Worm (Caenorhabditis elegans) whole organism, mixed stage, embryonic: ENCODE results near the gene cdk-1.
A peak's percentile ranks its signal among the peaks of the same experiment; 100 is the strongest.

Experiments
- M03D4.4 ChIP-seq: sonication (generic microtip); optimal IDR thresholded peaks from 2 replicates; lab custom pipeline; 2017; ENCODE audit warnings: mild to moderate bottlenecking, missing genetic modification characterization, missing compliant biosample characterization
- bed-3 ChIP-seq: fragments of 200-800 bp; sonication (Bioruptor generic); optimal IDR thresholded peaks from 3 replicates; lab custom pipeline; 2018; ENCODE audit warnings: mild to moderate bottlenecking, missing genetic modification characterization, moderate library complexity, missing compliant biosample characterization
- ceh-39 ChIP-seq: fragments of 150-350 bp; optimal IDR thresholded peaks from 2 replicates; lab custom pipeline; 2014; ENCODE audit warnings: missing biosample characterization, missing genetic modification characterization
- ceh-43 ChIP-seq: fragments of 200-800 bp; sonication (Bioruptor generic); optimal IDR thresholded peaks from 2 replicates; lab custom pipeline; 2018; ENCODE audit warnings: mild to moderate bottlenecking, missing genetic modification characterization, moderate library complexity, missing compliant biosample characterization
- ceh-83 ChIP-seq: fragments of 200-800 bp; sonication (Bioruptor generic); optimal IDR thresholded peaks from 2 replicates; lab custom pipeline; 2018; ENCODE audit warnings: mild to moderate bottlenecking, missing genetic modification characterization, missing compliant biosample characterization
- cnd-1 ChIP-seq: fragments of 200-800 bp; sonication (Bioruptor generic); optimal IDR thresholded peaks from 2 replicates; lab custom pipeline; 2018; ENCODE audit warnings: mild to moderate bottlenecking, missing genetic modification characterization, missing compliant biosample characterization
- drap-1 ChIP-seq: fragments of 200-800 bp; sonication (Bioruptor generic); optimal IDR thresholded peaks from 3 replicates; lab custom pipeline; 2018; ENCODE audit warnings: mild to moderate bottlenecking, missing genetic modification characterization, missing compliant biosample characterization
- elt-1 ChIP-seq: sonication (generic microtip); optimal IDR thresholded peaks from 2 replicates; lab custom pipeline; 2017; ENCODE audit warnings: missing genetic modification characterization, mild to moderate bottlenecking, missing compliant biosample characterization, antibody characterized with exemption, moderate library complexity, borderline replicate concordance; ENCODE audit not compliant: insufficient read depth
- elt-3 ChIP-seq: fragments of 150-350 bp; optimal IDR thresholded peaks from 2 replicates; lab custom pipeline; 2014; ENCODE audit warnings: missing biosample characterization, missing genetic modification characterization
- flh-1 ChIP-seq: fragments of 200-800 bp; sonication (Bioruptor generic); optimal IDR thresholded peaks from 2 replicates; lab custom pipeline; 2018; ENCODE audit warnings: mild to moderate bottlenecking, missing genetic modification characterization, moderate library complexity, missing compliant biosample characterization
- ham-2 ChIP-seq: fragments of 200-800 bp; sonication (Bioruptor generic); optimal IDR thresholded peaks from 2 replicates; lab custom pipeline; 2018; ENCODE audit warnings: mild to moderate bottlenecking, missing genetic modification characterization, missing compliant biosample characterization
- hlh-1 ChIP-seq: fragments of 150-350 bp; optimal IDR thresholded peaks from 2 replicates; lab custom pipeline; 2014; ENCODE audit warnings: missing biosample characterization, missing genetic modification reagents, missing genetic modification characterization
- lin-32 ChIP-seq: fragments of 200-800 bp; sonication (Bioruptor generic); optimal IDR thresholded peaks from 2 replicates; lab custom pipeline; 2018; ENCODE audit warnings: mild to moderate bottlenecking, missing genetic modification characterization, missing compliant biosample characterization
- lsy-2 ChIP-seq: fragments of 150-350 bp; optimal IDR thresholded peaks from 2 replicates; lab custom pipeline; 2014; ENCODE audit warnings: missing biosample characterization, missing genetic modification characterization
- mab-5 ChIP-seq: fragments of 150-350 bp; optimal IDR thresholded peaks from 2 replicates; lab custom pipeline; 2014; ENCODE audit warnings: missing biosample characterization, missing genetic modification characterization
- mep-1 ChIP-seq: fragments of 150-350 bp; optimal IDR thresholded peaks from 2 replicates; lab custom pipeline; 2017; ENCODE audit warnings: missing biosample characterization, missing genetic modification reagents, missing genetic modification characterization, inconsistent platforms
- mls-2 ChIP-seq: sonication (generic microtip); optimal IDR thresholded peaks from 2 replicates; lab custom pipeline; 2016; ENCODE audit warnings: mild to moderate bottlenecking, missing genetic modification characterization, moderate library complexity, missing compliant biosample characterization
- nhr-12 ChIP-seq: fragments of 150-350 bp; optimal IDR thresholded peaks from 2 replicates; lab custom pipeline; 2014; ENCODE audit warnings: missing biosample characterization, missing genetic modification characterization
- nhr-2 ChIP-seq: fragments of 150-350 bp; optimal IDR thresholded peaks from 2 replicates; lab custom pipeline; 2014; ENCODE audit warnings: missing biosample characterization, missing genetic modification characterization
- nhr-237 ChIP-seq: fragments of 150-350 bp; optimal IDR thresholded peaks from 2 replicates; lab custom pipeline; 2014; ENCODE audit warnings: missing biosample characterization, missing genetic modification characterization
- nhr-28 ChIP-seq: fragments of 150-350 bp; optimal IDR thresholded peaks from 2 replicates; lab custom pipeline; 2014; ENCODE audit warnings: missing biosample characterization, missing genetic modification characterization
- pha-4 ChIP-seq: fragments of 150-350 bp; optimal IDR thresholded peaks from 2 replicates; lab custom pipeline; 2018; ENCODE audit warnings: missing biosample characterization, missing genetic modification reagents, missing genetic modification characterization
- sem-2 ChIP-seq: fragments of 200-800 bp; sonication (Bioruptor generic); optimal IDR thresholded peaks from 2 replicates; lab custom pipeline; 2018; ENCODE audit warnings: mild to moderate bottlenecking, missing genetic modification characterization, missing compliant biosample characterization
- snpc-4 ChIP-seq: fragments of 150-350 bp; optimal IDR thresholded peaks from 2 replicates; lab custom pipeline; 2014; ENCODE audit warnings: missing biosample characterization, missing genetic modification characterization
- sptf-1 ChIP-seq: sonication (generic microtip); optimal IDR thresholded peaks from 2 replicates; lab custom pipeline; 2017; ENCODE audit warnings: mild to moderate bottlenecking, missing genetic modification characterization, moderate library complexity, missing compliant biosample characterization
- tbx-8 ChIP-seq: fragments of 200-800 bp; sonication (Bioruptor generic); optimal IDR thresholded peaks from 2 replicates; lab custom pipeline; 2018; ENCODE audit warnings: mild to moderate bottlenecking, missing genetic modification characterization, moderate library complexity, missing compliant biosample characterization
- unc-120 ChIP-seq: sonication (generic microtip); optimal IDR thresholded peaks from 2 replicates; lab custom pipeline; 2017; ENCODE audit warnings: missing genetic modification characterization, missing compliant biosample characterization; ENCODE audit not compliant: poor library complexity, severe bottlenecking
- unc-39 ChIP-seq: fragments of 150-350 bp; optimal IDR thresholded peaks from 2 replicates; lab custom pipeline; 2014; ENCODE audit warnings: missing biosample characterization, missing genetic modification characterization
- unc-62 ChIP-seq: fragments of 150-350 bp; optimal IDR thresholded peaks from 2 replicates; lab custom pipeline; 2014; ENCODE audit warnings: missing biosample characterization, missing genetic modification reagents, missing genetic modification characterization
- zip-8 ChIP-seq: fragments of 150-350 bp; optimal IDR thresholded peaks from 2 replicates; lab custom pipeline; 2014; ENCODE audit warnings: missing biosample characterization, missing genetic modification characterization
- ztf-11 ChIP-seq: fragments of 150-350 bp; optimal IDR thresholded peaks from 2 replicates; lab custom pipeline; 2014; ENCODE audit warnings: missing biosample characterization, missing genetic modification characterization

The cdk-1 gene

DNA sequence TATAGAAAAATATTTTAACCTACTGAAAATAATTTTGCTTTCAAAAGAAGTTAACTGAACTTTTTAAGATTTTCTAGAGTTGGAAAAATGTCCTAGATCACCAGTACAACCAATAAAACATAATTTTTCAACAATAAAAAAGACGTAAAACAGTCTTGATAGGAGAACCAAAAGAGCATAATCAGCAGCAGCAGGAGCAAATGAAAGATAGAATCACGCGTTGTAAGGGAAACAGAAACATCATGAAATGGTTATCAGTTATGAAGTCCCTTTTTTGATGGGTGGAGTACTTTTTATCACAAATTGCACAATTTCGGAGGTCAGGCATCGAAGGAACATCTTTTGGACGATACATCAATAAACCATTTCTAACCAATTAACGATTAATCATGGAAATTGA is 25.3 kb upstream of the cdk-1 start:
- TF ChIP-seq bed-3 (GFP tag; lab: Kevin White, UChicago) (no peak), drap-1 (GFP tag; lab: Kevin White, UChicago) (no peak), M03D4.4 (tag; lab: Kevin White, UChicago) (no peak), nhr-2 (tag; lab: Kevin White, UChicago) (no peak), mab-5 (tag; lab: Kevin White, UChicago) (no peak), mls-2 (no peak), nhr-12 (tag; lab: Kevin White, UChicago) (no peak)

DNA sequence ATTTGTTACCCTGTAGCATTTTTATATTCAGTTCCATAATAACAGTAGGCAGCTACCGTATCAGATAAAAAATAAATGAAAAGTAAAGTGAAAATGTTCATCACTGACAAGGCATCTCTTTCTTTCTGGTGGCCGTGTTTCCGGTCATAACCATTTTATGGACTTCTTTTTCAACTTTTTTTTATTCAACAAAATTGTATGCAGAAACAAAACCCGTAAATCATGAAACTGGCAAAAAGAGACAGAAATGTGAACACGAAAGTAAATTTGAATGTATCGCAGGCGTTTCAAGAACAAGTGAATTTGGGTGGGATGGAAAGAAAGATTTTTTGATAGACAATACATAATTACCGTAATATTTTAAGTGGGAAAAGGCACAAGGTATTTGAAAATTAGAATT is 22.2 kb upstream of the cdk-1 start, which contains the start of gene clec-162:
TSS of gene clec-162 (minus strand) at position 101 of the 400 bp plus-strand sequence.
- TF ChIP-seq elt-1 (tag; lab: Kevin White, UChicago) (no peak), drap-1 (GFP tag; lab: Kevin White, UChicago) (no peak)
- TF ChIP-seq, all 35 proteins: peak for 0

ce11 chrIII:9727439-9727838 is 19.8 kb upstream of the cdk-1 start, which contains the start of gene C07A9.12:
Gene C07A9.12 (minus strand): TSS chrIII:9727539.
- TF ChIP-seq nhr-12 (tag; lab: Kevin White, UChicago): no peak
- TF ChIP-seq zip-8 (tag; lab: Kevin White, UChicago): no peak
- no peak for TF ChIP-seq sptf-1 (tag; lab: Kevin White, UChicago)
- no peak for TF ChIP-seq unc-39
- TF ChIP-seq unc-120 (tag; lab: Kevin White, UChicago): no peak
- TF ChIP-seq ham-2 (GFP tag; lab: Kevin White, UChicago): no peak
- no peak for TF ChIP-seq pha-4 (tag; lab: Kevin White, UChicago)
- TF ChIP-seq mls-2: no peak
- no peak for TF ChIP-seq elt-3 (tag; lab: Kevin White, UChicago)
- TF ChIP-seq flh-1: no peak
- TF ChIP-seq ceh-39 (tag; lab: Kevin White, UChicago): no peak
- no peak for TF ChIP-seq mab-5 (tag; lab: Kevin White, UChicago)
- no peak for TF ChIP-seq nhr-28 (tag; lab: Kevin White, UChicago)
- TF ChIP-seq sem-2 (GFP tag; lab: Kevin White, UChicago): no peak
- TF ChIP-seq nhr-237 (tag; lab: Kevin White, UChicago): no peak
- TF ChIP-seq, all 35 proteins: peak for 0

DNA sequence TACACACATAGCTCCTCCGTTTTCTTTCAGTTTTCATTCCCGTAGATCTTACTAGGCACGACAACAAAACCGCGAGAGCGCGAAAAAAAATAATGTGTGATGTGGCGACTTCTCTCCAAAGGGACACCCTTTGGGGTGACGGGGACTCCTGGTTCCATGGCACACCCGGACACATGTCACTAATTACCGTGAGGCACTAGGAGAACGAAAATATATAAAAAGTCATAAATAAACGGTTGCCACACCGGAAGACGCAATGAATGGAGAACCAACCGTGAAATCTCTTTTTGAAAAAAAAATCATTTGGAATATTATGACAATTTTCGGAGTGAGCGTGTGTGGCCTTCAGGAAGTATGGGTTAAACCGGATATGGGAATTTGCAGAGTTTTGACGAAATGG is 16.9 kb upstream of the cdk-1 start:
- TF ChIP-seq zip-8 (tag; lab: Kevin White, UChicago) (no peak), pha-4 (tag; lab: Kevin White, UChicago) (no peak), drap-1 (GFP tag; lab: Kevin White, UChicago) (no peak), mab-5 (tag; lab: Kevin White, UChicago) (no peak), nhr-2 (tag; lab: Kevin White, UChicago) (no peak), M03D4.4 (tag; lab: Kevin White, UChicago) (no peak), ham-2 (GFP tag; lab: Kevin White, UChicago) (no peak), nhr-237 (tag; lab: Kevin White, UChicago) (no peak), unc-62 (GFP tag; lab: Kevin White, UChicago) (no peak), snpc-4 (no peak), bed-3 (GFP tag; lab: Kevin White, UChicago) (no peak), lsy-2 (no peak), ceh-43 (GFP tag; lab: Kevin White, UChicago) (no peak), mep-1 (tag; lab: Kevin White, UChicago) (no peak), lin-32 (no peak), tbx-8 (no peak)

DNA sequence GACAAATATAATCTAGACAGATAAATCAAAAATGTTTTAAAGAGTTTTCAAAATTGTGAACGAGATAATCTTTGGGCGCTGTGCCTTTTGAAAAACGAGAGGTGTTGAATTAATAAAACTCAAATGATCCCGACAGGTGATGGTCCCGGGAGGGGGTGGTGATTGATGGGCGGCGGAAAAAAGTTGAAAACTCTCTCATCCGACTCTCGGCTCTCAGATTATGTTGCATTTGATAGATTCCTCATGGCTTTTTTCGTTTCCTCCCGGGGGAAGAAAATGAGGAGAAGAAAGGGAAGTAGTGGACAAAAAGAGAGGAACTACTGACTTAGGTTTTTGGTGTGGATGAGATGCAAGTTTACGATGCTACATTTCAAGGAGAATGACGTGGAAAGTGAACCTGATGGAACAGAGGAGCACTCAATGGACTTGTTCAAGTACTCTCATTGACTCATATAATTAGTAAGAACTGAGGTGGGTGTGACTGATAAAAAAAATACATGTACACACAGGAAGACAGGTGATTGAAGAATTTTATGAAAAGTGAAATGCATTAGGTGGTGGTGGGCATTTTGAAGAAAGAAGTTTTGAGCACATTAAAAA is 15.9 kb upstream of the cdk-1 start:
- TF ChIP-seq ceh-39 (tag; lab: Kevin White, UChicago) (no peak), ztf-11 (no peak), nhr-2 (tag; lab: Kevin White, UChicago) (no peak), ceh-83 (GFP tag; lab: Kevin White, UChicago) (no peak), unc-62 (GFP tag; lab: Kevin White, UChicago) (peak; percentile 69), hlh-1 (tag; lab: Kevin White, UChicago) (peak; percentile 2), mab-5 (tag; lab: Kevin White, UChicago) (no peak), cnd-1 (tag; lab: Kevin White, UChicago) (no peak)
